Fruit fly (Drosophila melanogaster): ENCODE data around the gene Sfp24Ba.
A peak's percentile ranks its signal among the peaks of the same experiment; 100 is the strongest.

Sfp24Ba gene

dm6 chr2L:3647521-3648172 is 20.7 kb downstream of the Sfp24Ba start (continued):
- no peak for TF ChIP-seq lola (GFP tag; optimal IDR thresholded peaks at IDR 0.05)
- TF ChIP-seq YL-1 (GFP tag; optimal IDR thresholded peaks at IDR 0.05): no peak
- no peak for TF ChIP-seq CG3838 (GFP tag; optimal IDR thresholded peaks at IDR 0.05)
- 0 out of 2 replicates have a peak, but pooled peaks have one; percentile 30 for TF ChIP-seq Ptx1 (GFP tag; IDR thresholded peaks at IDR 0.05)
- no peak for TF ChIP-seq da (GFP tag; optimal IDR thresholded peaks at IDR 0.05)
- no peak for TF ChIP-seq CG18764 (GFP tag; optimal IDR thresholded peaks at IDR 0.05)
- TF ChIP-seq CG31365 (tag; optimal IDR thresholded peaks at IDR 0.05): no peak
- no peak for TF ChIP-seq CG1792 (GFP tag; optimal IDR thresholded peaks at IDR 0.05)
- peak; percentile 16 for TF ChIP-seq lbe (GFP tag; optimal IDR thresholded peaks at IDR 0.05)
- TF ChIP-seq CG13296 (GFP tag; optimal IDR thresholded peaks at IDR 0.05): no peak
- no peak for TF ChIP-seq CG12104 (GFP tag; optimal IDR thresholded peaks at IDR 0.05)
- 0 out of 2 replicates have a peak, but pooled peaks have one; percentile 26 for TF ChIP-seq CG14441 (GFP tag; IDR thresholded peaks at IDR 0.05)
- TF ChIP-seq CG7372 (GFP tag; IDR thresholded peaks at IDR 0.05): no peak
- no peak for TF ChIP-seq bigmax (GFP tag; optimal IDR thresholded peaks at IDR 0.05)
- no peak for TF ChIP-seq Hmr (GFP tag; optimal IDR thresholded peaks at IDR 0.05)
- TF ChIP-seq CG30020 (tag; optimal IDR thresholded peaks at IDR 0.05): no peak
- TF ChIP-seq CG10209 (GFP tag; optimal IDR thresholded peaks at IDR 0.05): peak; percentile 6
- peak; percentile 10 for TF ChIP-seq CG9727 (GFP tag; optimal IDR thresholded peaks at IDR 0.05)
- TF ChIP-seq dmrt11E (tag; optimal IDR thresholded peaks at IDR 0.05): peak; percentile 1
- peak; percentile 16 for TF ChIP-seq tap (tag; optimal IDR thresholded peaks at IDR 0.05)
- no peak for TF ChIP-seq pan (optimal IDR thresholded peaks at IDR 0.05)
- TF ChIP-seq pan (GFP tag; optimal IDR thresholded peaks at IDR 0.05 in 1 of 2, IDR thresholded peaks at IDR 0.05 in 1 of 2): peak in 1 of 2 experiments; percentile 55
- TF ChIP-seq CG11085 (GFP tag; IDR thresholded peaks at IDR 0.05): no peak
- TF ChIP-seq dmrt99B (tag; optimal IDR thresholded peaks at IDR 0.05): peak; percentile 36
- TF ChIP-seq D19A (tag; optimal IDR thresholded peaks at IDR 0.05): no peak
- no peak for TF ChIP-seq CG12155 (GFP tag; optimal IDR thresholded peaks at IDR 0.05)
- no peak for TF ChIP-seq Xbp1 (GFP tag; optimal IDR thresholded peaks at IDR 0.05)
- TF ChIP-seq odd (GFP tag; optimal IDR thresholded peaks at IDR 0.05): no peak
- no peak for TF ChIP-seq CG11398 (GFP tag; optimal IDR thresholded peaks at IDR 0.05)
- peak; percentile 8 for TF ChIP-seq CG1233 (GFP tag; optimal IDR thresholded peaks at IDR 0.05)
- peak; percentile 26 for TF ChIP-seq onecut (GFP tag; IDR thresholded peaks at IDR 0.05)
- TF ChIP-seq psq (GFP tag; optimal IDR thresholded peaks at IDR 0.05): no peak
- TF ChIP-seq CG10431 (GFP tag; optimal IDR thresholded peaks at IDR 0.05): peak; percentile 43
- no peak for TF ChIP-seq CG12942 (GFP tag; optimal IDR thresholded peaks at IDR 0.05)
- no peak for TF ChIP-seq aop (GFP tag; IDR thresholded peaks at IDR 0.05)
- TF ChIP-seq CG17829 (tag; optimal IDR thresholded peaks at IDR 0.05): no peak
- no peak for TF ChIP-seq Ada2b (GFP tag; IDR thresholded peaks at IDR 0.05)
- no peak for TF ChIP-seq CG3065 (GFP tag; optimal IDR thresholded peaks at IDR 0.05)
- TF ChIP-seq CkIIα-i1 (GFP tag; IDR thresholded peaks at IDR 0.05): no peak
- TF ChIP-seq CG6854 (GFP tag; optimal IDR thresholded peaks at IDR 0.05): no peak
- TF ChIP-seq cato (GFP tag; optimal IDR thresholded peaks at IDR 0.05; ENCODE audit: borderline replicate concordance): peak; percentile 7
- no peak for TF ChIP-seq CG18619 (GFP tag; optimal IDR thresholded peaks at IDR 0.05)
- TF ChIP-seq MTF-1 (GFP tag; optimal IDR thresholded peaks at IDR 0.05; ENCODE audit: borderline replicate concordance): no peak
- TF ChIP-seq sens-2 (GFP tag; IDR thresholded peaks at IDR 0.05): no peak
- peak; percentile 5 for TF ChIP-seq CoRest (tag; optimal IDR thresholded peaks at IDR 0.05)
- TF ChIP-seq unc-4 (GFP tag; IDR thresholded peaks at IDR 0.05; ENCODE audit: partially characterized antibody): no peak
- no peak for TF ChIP-seq exex (tag; optimal IDR thresholded peaks at IDR 0.05)
- TF ChIP-seq Vsx1 (GFP tag; optimal IDR thresholded peaks at IDR 0.05): peak; percentile 34
- no peak for TF ChIP-seq Rfx (GFP tag; IDR thresholded peaks at IDR 0.05)
- TF ChIP-seq org-1 (GFP tag; optimal IDR thresholded peaks at IDR 0.05): peak; percentile 16
